Worm (Caenorhabditis elegans) whole organism, L3 larva: ENCODE data around the gene osm-8.
A peak's percentile ranks its signal among the peaks of the same experiment; 100 is the strongest.

Experiments used
- R02D3.7 ChIP-seq: fragments of 150-350 bp; optimal IDR thresholded peaks from 2 replicates; lab custom pipeline; 2014; ENCODE audit warnings: missing biosample characterization, missing genetic modification characterization
- ZK546.5 ChIP-seq: sonication (generic microtip); optimal IDR thresholded peaks from 2 replicates; lab custom pipeline; 2017; ENCODE audit warnings: missing biosample characterization, missing genetic modification characterization
- ama-1 ChIP-seq: fragments of 150-350 bp; optimal IDR thresholded peaks from 2 replicates; lab custom pipeline; 2018
- ceh-82 ChIP-seq: fragments of 150-350 bp; optimal IDR thresholded peaks from 2 replicates; lab custom pipeline; 2014; ENCODE audit warnings: missing biosample characterization, missing genetic modification characterization
- ceh-9 ChIP-seq: sonication (generic microtip); optimal IDR thresholded peaks from 2 replicates; lab custom pipeline; 2018; ENCODE audit warnings: missing biosample characterization, missing genetic modification characterization
- daf-12 ChIP-seq: fragments of 150-350 bp; optimal IDR thresholded peaks from 2 replicates; lab custom pipeline; 2014; ENCODE audit warnings: missing biosample characterization, missing genetic modification reagents, missing genetic modification characterization
- egl-27 ChIP-seq: sonication (generic microtip); optimal IDR thresholded peaks from 4 replicates; lab custom pipeline; 2017; ENCODE audit warnings: missing biosample characterization, missing genetic modification reagents, missing genetic modification characterization
- egl-5 ChIP-seq: fragments of 150-350 bp; optimal IDR thresholded peaks from 2 replicates; lab custom pipeline; 2017; ENCODE audit warnings: missing biosample characterization, missing genetic modification reagents, missing genetic modification characterization, inconsistent platforms
- elt-3 ChIP-seq, 3 experiments: fragments of 150-350 bp in 1 of 3; sonication (generic microtip) in 2 of 3; optimal IDR thresholded peaks; 2 replicates in 2 of 3; 4 replicates in 1 of 3; lab custom pipeline; 2014 to 2017; ENCODE audit warnings: missing biosample characterization in 3 of 3, missing genetic modification characterization in 3 of 3
- eor-1 ChIP-seq, 2 experiments: fragments of 150-350 bp; optimal IDR thresholded peaks; 2 replicates each; lab custom pipeline; 2014 to 2018; ENCODE audit warnings: missing biosample characterization in 2 of 2, missing genetic modification characterization in 2 of 2
- fkh-10 ChIP-seq: sonication (generic microtip); optimal IDR thresholded peaks from 2 replicates; lab custom pipeline; 2017; ENCODE audit warnings: missing biosample characterization, missing genetic modification reagents, missing genetic modification characterization
- fkh-2 ChIP-seq: fragments of 150-350 bp; optimal IDR thresholded peaks from 2 replicates; lab custom pipeline; 2014; ENCODE audit warnings: missing biosample characterization, missing genetic modification reagents, missing genetic modification characterization
- fos-1 ChIP-seq: fragments of 150-350 bp; optimal IDR thresholded peaks from 2 replicates; lab custom pipeline; 2014; ENCODE audit warnings: missing biosample characterization, missing genetic modification characterization
- hmg-11 ChIP-seq: sonication (generic microtip); optimal IDR thresholded peaks from 2 replicates; lab custom pipeline; 2016; ENCODE audit warnings: missing genetic modification characterization, missing compliant biosample characterization
- lin-15B ChIP-seq: fragments of 150-350 bp; optimal IDR thresholded peaks from 2 replicates; lab custom pipeline; 2014; ENCODE audit warnings: missing biosample characterization, missing genetic modification characterization
- lin-39 ChIP-seq: fragments of 150-350 bp; optimal IDR thresholded peaks from 2 replicates; lab custom pipeline; 2018; ENCODE audit warnings: missing biosample characterization, missing genetic modification reagents, missing genetic modification characterization
- lsy-12 ChIP-seq: sonication (generic microtip); optimal IDR thresholded peaks from 2 replicates; lab custom pipeline; 2016; ENCODE audit warnings: mild to moderate bottlenecking, missing genetic modification characterization, missing compliant biosample characterization
- mml-1 ChIP-seq: fragments of 150-350 bp; sonication (generic microtip); optimal IDR thresholded peaks from 3 replicates; lab custom pipeline; 2014; ENCODE audit warnings: missing biosample characterization, missing genetic modification characterization
- nfya-1 ChIP-seq: sonication (generic microtip); optimal IDR thresholded peaks from 2 replicates; lab custom pipeline; 2017; ENCODE audit warnings: missing genetic modification characterization, mild to moderate bottlenecking, missing compliant biosample characterization, antibody characterized with exemption, moderate library complexity; ENCODE audit not compliant: insufficient read depth
- nhr-11 ChIP-seq: fragments of 150-350 bp; optimal IDR thresholded peaks from 2 replicates; lab custom pipeline; 2014; ENCODE audit warnings: missing biosample characterization, missing genetic modification characterization
- nhr-23 ChIP-seq: fragments of 150-350 bp; optimal IDR thresholded peaks from 2 replicates; lab custom pipeline; 2014; ENCODE audit warnings: missing biosample characterization, missing genetic modification reagents, missing genetic modification characterization
- nhr-25 ChIP-seq: sonication (generic microtip); optimal IDR thresholded peaks from 2 replicates; lab custom pipeline; 2017; ENCODE audit warnings: missing biosample characterization, missing genetic modification characterization
- nhr-67 ChIP-seq: fragments of 150-350 bp; optimal IDR thresholded peaks from 2 replicates; lab custom pipeline; 2014; ENCODE audit warnings: missing biosample characterization, missing genetic modification characterization
- nhr-76 ChIP-seq: fragments of 150-350 bp; sonication (generic microtip); optimal IDR thresholded peaks from 5 replicates; lab custom pipeline; 2014; ENCODE audit warnings: missing biosample characterization, missing genetic modification characterization
- pha-4 ChIP-seq: fragments of 150-350 bp; optimal IDR thresholded peaks from 2 replicates; lab custom pipeline; 2014; ENCODE audit warnings: missing biosample characterization, missing genetic modification reagents, missing genetic modification characterization
- pqm-1 ChIP-seq: fragments of 150-350 bp; optimal IDR thresholded peaks from 2 replicates; lab custom pipeline; 2017; ENCODE audit warnings: missing biosample characterization, missing genetic modification characterization, inconsistent platforms
- skn-1 ChIP-seq: fragments of 150-350 bp; optimal IDR thresholded peaks from 2 replicates; lab custom pipeline; 2014; ENCODE audit warnings: missing biosample characterization, missing genetic modification characterization
- snpc-4 ChIP-seq: fragments of 150-350 bp; optimal IDR thresholded peaks from 2 replicates; lab custom pipeline; 2014; ENCODE audit warnings: missing biosample characterization, missing genetic modification characterization
- tbx-2 ChIP-seq: sonication (generic microtip); optimal IDR thresholded peaks from 2 replicates; lab custom pipeline; 2016; ENCODE audit warnings: mild to moderate bottlenecking, missing genetic modification characterization, missing compliant biosample characterization
- unc-62 ChIP-seq: fragments of 150-350 bp; sonication (generic microtip); optimal IDR thresholded peaks from 4 replicates; lab custom pipeline; 2014; ENCODE audit warnings: missing biosample characterization, missing genetic modification reagents, missing genetic modification characterization
- zag-1 ChIP-seq: fragments of 150-350 bp; optimal IDR thresholded peaks from 2 replicates; lab custom pipeline; 2014; ENCODE audit warnings: missing biosample characterization, missing genetic modification characterization
- ztf-4 ChIP-seq: fragments of 150-350 bp; optimal IDR thresholded peaks from 2 replicates; lab custom pipeline; 2014; ENCODE audit warnings: missing biosample characterization, missing genetic modification characterization

Gene osm-8

DNA sequence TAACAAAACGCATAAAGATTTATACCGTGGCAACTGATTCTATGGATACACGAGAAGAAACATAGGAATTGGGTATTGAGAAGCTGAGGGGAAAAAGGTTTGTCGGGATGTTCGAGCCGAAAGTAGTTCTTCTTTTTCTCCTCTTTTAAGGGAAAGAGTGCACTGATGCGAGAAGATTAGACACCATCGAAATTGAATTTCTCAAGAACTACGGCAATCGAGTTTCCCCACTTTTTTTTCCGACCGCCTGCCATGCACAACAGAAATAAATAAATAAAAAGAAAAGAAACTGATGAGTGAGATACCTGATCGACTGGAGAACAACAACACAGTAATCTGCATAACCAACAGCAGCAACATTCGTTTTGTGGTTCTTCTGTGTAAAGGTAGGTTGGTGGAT is 10.9 kb downstream of the osm-8 start:
- TF ChIP-seq fkh-10 (GFP tag; lab: Kevin White, UChicago) = peak; percentile 79
- TF ChIP-seq ZK546.5 (tag; lab: Kevin White, UChicago) = no peak
- TF ChIP-seq, all 47 proteins: peak for 1

DNA sequence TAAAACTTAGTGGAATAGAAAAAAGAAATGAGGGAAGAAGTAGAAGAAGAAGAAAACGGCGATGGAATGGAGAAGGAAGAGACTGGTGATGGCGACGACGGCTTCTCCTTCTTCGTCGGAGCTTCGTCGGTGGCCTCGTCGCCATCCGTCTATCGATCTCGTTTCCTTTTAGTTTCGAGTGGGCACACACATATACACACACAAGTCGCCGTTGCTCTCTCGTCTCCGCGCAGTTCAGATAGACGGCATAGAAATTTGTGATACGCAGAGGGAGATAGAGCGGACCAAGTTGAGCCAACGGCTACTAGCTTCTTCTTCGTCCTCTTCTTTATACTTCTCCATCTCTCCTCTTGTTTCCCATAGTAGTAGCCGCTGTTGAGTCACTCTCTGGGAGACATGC is 12.0 kb downstream of the osm-8 start:
- TF ChIP-seq skn-1 (tag; lab: Kevin White, UChicago) = peak; percentile 50
- peak; percentile 20 for TF ChIP-seq tbx-2
- peak; percentile 38 for TF ChIP-seq fkh-10 (GFP tag; lab: Kevin White, UChicago)
- TF ChIP-seq lin-39 (tag; lab: Kevin White, UChicago) = peak; percentile 28
- TF ChIP-seq zag-1 (tag; lab: Kevin White, UChicago) = no peak
- TF ChIP-seq eor-1 (tag; optimal IDR thresholded peaks at IDR 0.05; lab: Kevin White, UChicago) = no peak
- TF ChIP-seq nfya-1 = peak; percentile 55
- TF ChIP-seq fos-1 = no peak
- no peak for TF ChIP-seq R02D3.7 (tag; lab: Kevin White, UChicago)
- peak; percentile 35 for TF ChIP-seq hmg-11 (tag; lab: Kevin White, UChicago)
- TF ChIP-seq egl-5 (tag; lab: Kevin White, UChicago) = no peak
- TF ChIP-seq ceh-82 (tag; lab: Kevin White, UChicago) = no peak

- TF ChIP-seq skn-1 (tag; lab: Kevin White, UChicago) = no peak
- no peak for TF ChIP-seq nhr-67
- TF ChIP-seq nhr-25 (tag; lab: Kevin White, UChicago) = no peak
- no peak for TF ChIP-seq lin-15B (tag; lab: Kevin White, UChicago)
- TF ChIP-seq lin-39 (tag; lab: Kevin White, UChicago) = no peak
- TF ChIP-seq zag-1 (tag; lab: Kevin White, UChicago) = no peak
- no peak for TF ChIP-seq tbx-2
- no peak for TF ChIP-seq ama-1 (lab: Kevin White, UChicago)
- TF ChIP-seq fkh-10 (GFP tag; lab: Kevin White, UChicago) = no peak
- no peak for TF ChIP-seq nhr-76 (tag; lab: Kevin White, UChicago)
- no peak for TF ChIP-seq ceh-82 (tag; lab: Kevin White, UChicago)
- TF ChIP-seq pha-4 = no peak
- TF ChIP-seq eor-1 (tag; optimal IDR thresholded peaks at IDR 0.05; lab: Kevin White, UChicago) = no peak
- no peak for TF ChIP-seq lsy-12 (tag; lab: Kevin White, UChicago)
- TF ChIP-seq fos-1 = no peak
- no peak for TF ChIP-seq ZK546.5 (tag; lab: Kevin White, UChicago)
- no peak for TF ChIP-seq mml-1 (tag; lab: Kevin White, UChicago)
These were observed 16.9 kb downstream of the osm-8 start for ce11 chrII:7588295-7588694.

DNA sequence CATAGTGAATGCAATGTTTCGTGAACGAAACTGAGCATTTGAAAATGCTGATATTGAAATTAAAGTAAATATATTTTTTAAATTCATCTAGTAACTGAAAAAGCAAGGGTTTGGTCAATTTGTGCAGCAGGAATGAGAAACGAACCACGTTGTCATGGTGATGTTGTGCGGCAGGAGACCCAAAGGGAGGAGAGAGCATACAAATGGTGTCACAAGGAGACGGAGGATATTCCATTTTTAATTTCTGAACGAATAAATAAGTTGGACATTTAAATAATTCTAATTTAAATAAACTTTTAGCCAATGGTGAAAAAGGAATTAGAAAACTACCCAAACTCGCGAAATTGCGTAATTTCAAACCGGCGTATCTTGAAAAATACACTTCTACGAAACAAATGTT is 21.7 kb downstream of the osm-8 start, which contains the start of gene mks-3:
TSS of gene mks-3 (minus strand) at position 101 of the 400 bp plus-strand sequence.
- TF ChIP-seq pqm-1 (tag; lab: Kevin White, UChicago) = no peak

DNA sequence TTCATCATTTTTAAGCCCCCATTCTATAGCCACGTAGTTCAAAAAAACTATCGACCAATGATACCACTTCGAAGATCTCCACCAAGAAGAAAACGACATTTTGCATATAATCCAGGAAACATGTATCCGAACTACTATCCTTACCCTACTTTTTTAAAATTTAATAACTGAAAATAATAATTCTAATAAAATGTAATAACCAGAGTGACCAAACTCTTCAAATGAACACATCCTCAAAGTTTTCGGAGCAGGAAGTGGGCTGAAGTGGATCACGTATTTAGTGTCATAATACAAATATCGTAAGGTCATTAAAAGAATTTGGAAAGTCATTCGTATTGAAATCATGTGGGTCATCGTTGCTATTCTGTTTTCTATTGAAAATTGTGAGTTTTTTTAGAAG is 27.8 kb downstream of the osm-8 start, which contains the start of gene F35D2.6:
TSS of gene F35D2.6 (plus strand) at position 301 of the 400 bp plus-strand sequence.
- TF ChIP-seq egl-27 (tag; lab: Kevin White, UChicago) (no peak), eor-1 (tag; optimal IDR thresholded peaks at IDR 0.05; lab: Kevin White, UChicago) (no peak), lin-15B (tag; lab: Kevin White, UChicago) (no peak), snpc-4 (tag; lab: Kevin White, UChicago) (no peak), ztf-4 (tag; lab: Kevin White, UChicago) (no peak), daf-12 (tag; lab: Kevin White, UChicago) (no peak), unc-62 (no peak), ceh-9 (no peak), ama-1 (lab: Kevin White, UChicago) (no peak), fkh-2 (tag; lab: Kevin White, UChicago) (no peak), nhr-76 (tag; lab: Kevin White, UChicago) (no peak), nhr-23 (tag; lab: Kevin White, UChicago) (no peak), lsy-12 (tag; lab: Kevin White, UChicago) (no peak), elt-3 (tag; optimal IDR thresholded peaks at IDR 0.05; lab: Kevin White, UChicago) (no peak), fos-1 (no peak)

ce11 chrII:7575614-7576013 is 29.6 kb downstream of the osm-8 start, which contains the start of gene F35D2.1:
F35D2.1 (plus strand) TSS chrII:7575914.
- TF ChIP-seq fkh-2 (tag; lab: Kevin White, UChicago) (no peak), nhr-11 (tag; lab: Kevin White, UChicago) (no peak), nhr-67 (no peak)
